Worm (Caenorhabditis elegans) whole organism, L3 larva: ENCODE results near the gene C45E5.1.

Experiments
- ceh-82 ChIP-seq: fragments of 150-350 bp; optimal IDR thresholded peaks from 2 replicates; lab custom pipeline; 2014; ENCODE audit warnings: missing biosample characterization, missing genetic modification characterization
- elt-3 ChIP-seq, 3 experiments: fragments of 150-350 bp in 1 of 3; sonication (generic microtip) in 2 of 3; optimal IDR thresholded peaks; 2 replicates in 2 of 3; 4 replicates in 1 of 3; lab custom pipeline; 2014 to 2017; ENCODE audit warnings: missing biosample characterization in 3 of 3, missing genetic modification characterization in 3 of 3
- jun-1 ChIP-seq: fragments of 150-350 bp; optimal IDR thresholded peaks from 2 replicates; lab custom pipeline; 2014; ENCODE audit warnings: missing biosample characterization, missing genetic modification reagents, missing genetic modification characterization
- nhr-11 ChIP-seq: fragments of 150-350 bp; optimal IDR thresholded peaks from 2 replicates; lab custom pipeline; 2014; ENCODE audit warnings: missing biosample characterization, missing genetic modification characterization
- nhr-67 ChIP-seq: fragments of 150-350 bp; optimal IDR thresholded peaks from 2 replicates; lab custom pipeline; 2014; ENCODE audit warnings: missing biosample characterization, missing genetic modification characterization
- nhr-77 ChIP-seq: fragments of 150-350 bp; optimal IDR thresholded peaks from 2 replicates; lab custom pipeline; 2014; ENCODE audit warnings: missing biosample characterization, missing genetic modification characterization
- skn-1 ChIP-seq: fragments of 150-350 bp; optimal IDR thresholded peaks from 2 replicates; lab custom pipeline; 2014; ENCODE audit warnings: missing biosample characterization, missing genetic modification characterization
- snpc-4 ChIP-seq: fragments of 150-350 bp; optimal IDR thresholded peaks from 2 replicates; lab custom pipeline; 2014; ENCODE audit warnings: missing biosample characterization, missing genetic modification characterization

DNA sequence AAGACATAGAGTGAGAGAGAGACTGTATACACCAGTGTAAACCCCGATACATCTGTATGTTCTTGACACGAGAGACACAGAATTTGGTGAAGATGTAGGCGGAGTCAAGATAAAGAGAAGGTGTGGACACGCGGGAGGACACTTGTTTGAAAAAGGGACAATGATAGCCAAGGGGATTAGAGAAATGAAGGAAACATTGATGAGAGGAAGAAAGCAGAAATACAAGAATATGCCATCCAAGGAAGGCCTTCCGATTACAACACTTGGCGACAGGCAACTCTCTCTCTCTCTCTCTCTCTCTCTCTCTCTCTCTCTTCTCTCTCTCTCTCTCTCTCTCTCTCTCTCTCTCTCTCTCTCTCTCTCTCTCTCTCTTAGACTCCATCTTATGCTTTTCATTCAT is 37.6 kb upstream of the C45E5.1 start:
- TF ChIP-seq elt-3 (tag; optimal IDR thresholded peaks at IDR 0.05; lab: Kevin White, UChicago) (no peak), skn-1 (no peak), ceh-82 (tag; lab: Kevin White, UChicago) (no peak), snpc-4 (tag; lab: Kevin White, UChicago) (no peak), nhr-67 (tag; lab: Kevin White, UChicago) (no peak), jun-1 (no peak), nhr-11 (no peak), nhr-77 (tag; lab: Kevin White, UChicago) (no peak)
